Worm (Caenorhabditis elegans) whole organism, early embryonic: Measurements from ENCODE around the gene sphk-1.

Experiments used
- B0310.2 ChIP-seq: sonication (generic microtip); optimal IDR thresholded peaks from 2 replicates; lab custom pipeline; 2016; ENCODE audit warnings: mild to moderate bottlenecking, missing genetic modification characterization, missing compliant biosample characterization
- F13C5.2 ChIP-seq: sonication (generic microtip); optimal IDR thresholded peaks from 2 replicates; lab custom pipeline; 2017; ENCODE audit warnings: mild to moderate bottlenecking, missing genetic modification characterization, inconsistent platforms, missing compliant biosample characterization
- aly-1 ChIP-seq: sonication (generic microtip); optimal IDR thresholded peaks from 2 replicates; lab custom pipeline; 2016; ENCODE audit warnings: missing genetic modification characterization, missing compliant biosample characterization
- ama-1 ChIP-seq: fragments of 150-350 bp; optimal IDR thresholded peaks from 2 replicates; lab custom pipeline; 2014
- ceh-13 ChIP-seq: fragments of 200-800 bp; sonication (Bioruptor generic); optimal IDR thresholded peaks from 2 replicates; lab custom pipeline; 2018; ENCODE audit warnings: mild to moderate bottlenecking, missing genetic modification characterization, missing compliant biosample characterization
- ceh-36 ChIP-seq: sonication (generic microtip); optimal IDR thresholded peaks from 2 replicates; lab custom pipeline; 2016; ENCODE audit warnings: missing genetic modification characterization, inconsistent platforms, missing compliant biosample characterization
- ets-7 ChIP-seq: sonication (generic microtip); optimal IDR thresholded peaks from 2 replicates; lab custom pipeline; 2016; ENCODE audit warnings: missing genotype, missing genetic modification characterization, missing compliant biosample characterization
- flt-1 ChIP-seq: fragments of 200-800 bp; sonication (Bioruptor generic); IDR thresholded peaks from 2 replicates; pipeline ENCODE4 v1.3.6; 2022; ENCODE audit warnings: missing genetic modification characterization, missing compliant biosample characterization
- hmbx-1 ChIP-seq: sonication (generic microtip); optimal IDR thresholded peaks from 2 replicates; lab custom pipeline; 2016; ENCODE audit warnings: mild to moderate bottlenecking, missing genetic modification characterization, missing compliant biosample characterization
- hmg-4 ChIP-seq: fragments of 200-800 bp; sonication (Bioruptor generic); optimal IDR thresholded peaks from 2 replicates; lab custom pipeline; 2018; ENCODE audit warnings: mild to moderate bottlenecking, missing genetic modification characterization, missing compliant biosample characterization
- hnd-1 ChIP-seq: sonication (generic microtip); optimal IDR thresholded peaks from 2 replicates; lab custom pipeline; 2016; ENCODE audit warnings: missing genetic modification characterization, missing compliant biosample characterization
- pes-1 ChIP-seq: fragments of 200-800 bp; sonication (Bioruptor generic); IDR thresholded peaks from 2 replicates; pipeline ENCODE4 v1.3.6; 2022; ENCODE audit warnings: missing genetic modification reagents, missing genetic modification characterization, missing compliant biosample characterization
- scrt-1 ChIP-seq: fragments of 200-800 bp; sonication (Bioruptor generic); IDR thresholded peaks from 2 replicates; pipeline ENCODE4 v1.3.6; 2022; ENCODE audit warnings: missing genetic modification characterization, missing compliant biosample characterization
- sea-1 ChIP-seq: fragments of 200-800 bp; sonication (Bioruptor generic); conservative IDR thresholded peaks from 2 replicates; pipeline ENCODE4 v1.3.6; 2022; ENCODE audit warnings: missing genetic modification characterization, missing compliant biosample characterization
- tbx-11 ChIP-seq: fragments of 200-800 bp; sonication (Bioruptor generic); IDR thresholded peaks from 2 replicates; pipeline ENCODE4 v1.3.6; 2022; ENCODE audit warnings: missing genetic modification characterization, missing compliant biosample characterization
- tbx-37 ChIP-seq: fragments of 200-800 bp; sonication (Bioruptor generic); conservative IDR thresholded peaks from 2 replicates; pipeline ENCODE4 v1.3.6; 2022; ENCODE audit warnings: missing genetic modification reagents, missing genetic modification characterization, missing compliant biosample characterization
- tra-4 ChIP-seq: sonication (generic microtip); optimal IDR thresholded peaks from 2 replicates; lab custom pipeline; 2017; ENCODE audit warnings: missing genetic modification characterization, missing compliant biosample characterization

Gene sphk-1

ce11 chrII:8741277-8741676, 39.8 kb upstream of the sphk-1 start:
- TF ChIP-seq sea-1 (GFP tag; lab: Robert Waterston, UW) (no peak), hmg-4 (no peak), ceh-36 (tag; lab: Kevin White, UChicago) (no peak), flt-1 (GFP tag; lab: Robert Waterston, UW) (no peak), aly-1 (tag; lab: Kevin White, UChicago) (no peak), tbx-11 (GFP tag; lab: Robert Waterston, UW) (no peak), F13C5.2 (no peak), ets-7 (no peak), ceh-13 (GFP tag; lab: Kevin White, UChicago) (no peak), ama-1 (lab: Kevin White, UChicago) (no peak), B0310.2 (no peak), scrt-1 (GFP tag; lab: Robert Waterston, UW) (no peak), pes-1 (no peak), tbx-37 (no peak)

ce11 chrII:8740326-8740949, 39.0 kb upstream of the sphk-1 start:
- TF ChIP-seq ceh-36 (tag; lab: Kevin White, UChicago) (no peak), scrt-1 (GFP tag; lab: Robert Waterston, UW) (no peak), pes-1 (no peak), tbx-37 (no peak), tra-4 (tag; lab: Kevin White, UChicago) (no peak), flt-1 (GFP tag; lab: Robert Waterston, UW) (no peak), hmbx-1 (tag; lab: Kevin White, UChicago) (no peak), ama-1 (lab: Kevin White, UChicago) (no peak), ets-7 (no peak)

ce11 chrII:8738955-8739354, 37.5 kb upstream of the sphk-1 start:
- TF ChIP-seq ceh-13 (GFP tag; lab: Kevin White, UChicago) (no peak), F13C5.2 (no peak), ama-1 (lab: Kevin White, UChicago) (no peak), ceh-36 (tag; lab: Kevin White, UChicago) (no peak), pes-1 (no peak), B0310.2 (no peak), hmg-4 (no peak), aly-1 (tag; lab: Kevin White, UChicago) (no peak), ets-7 (no peak), tra-4 (tag; lab: Kevin White, UChicago) (no peak), hmbx-1 (tag; lab: Kevin White, UChicago) (no peak), scrt-1 (GFP tag; lab: Robert Waterston, UW) (no peak), tbx-37 (no peak)

ce11 chrII:8738244-8738643, 36.8 kb upstream of the sphk-1 start:
- TF ChIP-seq F13C5.2: no peak
- no peak for TF ChIP-seq ama-1 (lab: Kevin White, UChicago)
- no peak for TF ChIP-seq pes-1
- TF ChIP-seq scrt-1 (GFP tag; lab: Robert Waterston, UW): no peak
- TF ChIP-seq aly-1 (tag; lab: Kevin White, UChicago): no peak
- TF ChIP-seq tbx-37: no peak
- TF ChIP-seq tbx-11 (GFP tag; lab: Robert Waterston, UW): no peak
- TF ChIP-seq flt-1 (GFP tag; lab: Robert Waterston, UW): no peak
- TF ChIP-seq B0310.2: no peak
- no peak for TF ChIP-seq ets-7
- no peak for TF ChIP-seq sea-1 (GFP tag; lab: Robert Waterston, UW)
- no peak for TF ChIP-seq ceh-36 (tag; lab: Kevin White, UChicago)
- TF ChIP-seq tra-4 (tag; lab: Kevin White, UChicago): no peak
- TF ChIP-seq ceh-13 (GFP tag; lab: Kevin White, UChicago): no peak
- TF ChIP-seq hnd-1 (tag; lab: Kevin White, UChicago): no peak
- TF ChIP-seq hmbx-1 (tag; lab: Kevin White, UChicago): no peak
- no peak for TF ChIP-seq hmg-4

- TF ChIP-seq scrt-1 (GFP tag; lab: Robert Waterston, UW) (no peak), tbx-11 (GFP tag; lab: Robert Waterston, UW) (no peak), ets-7 (no peak), F13C5.2 (no peak), ceh-36 (tag; lab: Kevin White, UChicago) (no peak), ceh-13 (GFP tag; lab: Kevin White, UChicago) (no peak), sea-1 (GFP tag; lab: Robert Waterston, UW) (no peak), pes-1 (no peak), hmbx-1 (tag; lab: Kevin White, UChicago) (no peak), tbx-37 (no peak), B0310.2 (no peak), tra-4 (tag; lab: Kevin White, UChicago) (no peak), hmg-4 (no peak), ama-1 (lab: Kevin White, UChicago) (no peak)
Measured at ce11 chrII:8737456-8737855, 36.0 kb upstream of the sphk-1 start, which contains the start of gene idpb-4. idpb-4 (minus strand) TSS chrII:8737556.

ce11 chrII:8733627-8734026, 32.2 kb upstream of the sphk-1 start:
- TF ChIP-seq tra-4 (tag; lab: Kevin White, UChicago) (no peak), ets-7 (no peak), pes-1 (no peak), B0310.2 (no peak)

- TF ChIP-seq tbx-37 (no peak), B0310.2 (no peak)
Measured at ce11 chrII:8732339-8733100, 31.1 kb upstream of the sphk-1 start, which contains the start of gene rol-6. rol-6 (plus strand) TSS chrII:8733050.
